Fruit fly (Drosophila melanogaster) whole organism, embryonic: ENCODE data around the gene CG10470.
A peak's percentile ranks its signal among the peaks of the same experiment; 100 is the strongest.

Experiments used
- Atf-2 ChIP-seq: fragments of 200-800 bp; sonication (Bioruptor generic); optimal IDR thresholded peaks from 2 replicates; lab custom pipeline; 2016; ENCODE audit warnings: missing biosample characterization, missing genetic modification characterization
- B-H1 ChIP-seq: fragments of 200-800 bp; sonication (Bioruptor generic); IDR thresholded peaks from 3 replicates; pipeline ENCODE4 v1.3.6; 2022; ENCODE audit warnings: missing biosample characterization, missing genetic modification characterization
- BEAF-32 ChIP-seq: fragments of 200-800 bp; sonication (Bioruptor generic); optimal IDR thresholded peaks from 3 replicates; lab custom pipeline; 2017; ENCODE audit warnings: missing biosample characterization, missing genetic modification characterization, mild to moderate bottlenecking, moderate library complexity, missing genetic modification reagents
- Bteb2 ChIP-seq: fragments of 200-800 bp; sonication (Bioruptor generic); optimal IDR thresholded peaks from 2 replicates; lab custom pipeline; 2016; ENCODE audit warnings: missing biosample characterization, missing genetic modification characterization
- CG10274 ChIP-seq: fragments of 200-800 bp; sonication (Bioruptor generic); optimal IDR thresholded peaks from 3 replicates; lab custom pipeline; 2017; ENCODE audit warnings: missing biosample characterization, mild to moderate bottlenecking, missing genetic modification characterization
- CG10462 ChIP-seq: fragments of 200-800 bp; sonication (Bioruptor generic); optimal IDR thresholded peaks from 2 replicates; lab custom pipeline; 2016; ENCODE audit warnings: missing biosample characterization, missing genetic modification characterization
- CG11696 ChIP-seq: fragments of 200-800 bp; sonication (Bioruptor generic); IDR thresholded peaks from 2 replicates; pipeline ENCODE4 v1.3.6; 2022; ENCODE audit warnings: missing biosample characterization, missing genetic modification characterization
- CG12219 ChIP-seq: fragments of 200-800 bp; sonication (Bioruptor generic); optimal IDR thresholded peaks from 3 replicates; lab custom pipeline; 2018; ENCODE audit warnings: missing biosample characterization, mild to moderate bottlenecking, missing genetic modification characterization
- CG12299 ChIP-seq: fragments of 200-800 bp; sonication (Bioruptor generic); optimal IDR thresholded peaks from 2 replicates; lab custom pipeline; 2018; ENCODE audit warnings: missing biosample characterization, mild to moderate bottlenecking, missing genetic modification characterization
- CG12769 ChIP-seq: fragments of 200-800 bp; sonication (Bioruptor generic); optimal IDR thresholded peaks from 2 replicates; lab custom pipeline; 2019; ENCODE audit warnings: missing biosample characterization, mild to moderate bottlenecking, missing genetic modification characterization, moderate library complexity
- CG13296 ChIP-seq: fragments of 200-800 bp; sonication (Bioruptor generic); optimal IDR thresholded peaks from 3 replicates; lab custom pipeline; 2018; ENCODE audit warnings: missing biosample characterization, mild to moderate bottlenecking, missing genetic modification characterization
- CG14860 ChIP-seq: fragments of 200-800 bp; sonication (Bioruptor generic); IDR thresholded peaks from 3 replicates; pipeline ENCODE4 v1.3.6; 2022; ENCODE audit warnings: missing biosample characterization, missing genetic modification characterization; ENCODE audit not compliant: partially characterized antibody
- CG15073 ChIP-seq: fragments of 200-800 bp; sonication (Bioruptor generic); optimal IDR thresholded peaks from 2 replicates; lab custom pipeline; 2016; ENCODE audit warnings: missing biosample characterization, missing genetic modification characterization
- CG16813 ChIP-seq: fragments of 200-800 bp; sonication (Bioruptor generic); IDR thresholded peaks from 3 replicates; pipeline ENCODE4 v1.3.6; 2022; ENCODE audit warnings: missing biosample characterization, missing genetic modification characterization; ENCODE audit not compliant: partially characterized antibody
- CG18011 ChIP-seq: fragments of 200-800 bp; sonication (Bioruptor generic); optimal IDR thresholded peaks from 2 replicates; lab custom pipeline; 2017; ENCODE audit warnings: missing biosample characterization, missing genetic modification characterization, mild to moderate bottlenecking, moderate library complexity, missing genotype
- CG2202 ChIP-seq: fragments of 200-800 bp; sonication (Bioruptor generic); optimal IDR thresholded peaks from 2 replicates; lab custom pipeline; 2018; ENCODE audit warnings: missing biosample characterization, mild to moderate bottlenecking, missing genetic modification characterization
- CG2875 ChIP-seq: fragments of 200-800 bp; sonication (Bioruptor generic); optimal IDR thresholded peaks from 2 replicates; lab custom pipeline; 2017; ENCODE audit warnings: missing biosample characterization, mild to moderate bottlenecking, missing genetic modification characterization, missing genetic modification reagents
- CG3281 ChIP-seq: fragments of 200-800 bp; sonication (Bioruptor generic); optimal IDR thresholded peaks from 3 replicates; lab custom pipeline; 2017; ENCODE audit warnings: missing biosample characterization, mild to moderate bottlenecking, missing genetic modification characterization
- CG6791 ChIP-seq: fragments of 200-800 bp; sonication (Bioruptor generic); IDR thresholded peaks from 3 replicates; pipeline ENCODE4 v1.3.6; 2022; ENCODE audit warnings: missing biosample characterization, missing genetic modification characterization; ENCODE audit not compliant: partially characterized antibody
- CG7271 ChIP-seq: fragments of 200-800 bp; sonication (Bioruptor generic); optimal IDR thresholded peaks from 2 replicates; lab custom pipeline; 2018; ENCODE audit warnings: missing biosample characterization, mild to moderate bottlenecking, missing genetic modification characterization, moderate library complexity
- Dad ChIP-seq: fragments of 200-800 bp; sonication (Bioruptor generic); optimal IDR thresholded peaks from 3 replicates; lab custom pipeline; 2016; ENCODE audit warnings: missing biosample characterization, missing genetic modification characterization
- Dp ChIP-seq: fragments of 200-800 bp; sonication (Bioruptor generic); optimal IDR thresholded peaks from 2 replicates; lab custom pipeline; 2018; ENCODE audit warnings: missing biosample characterization, mild to moderate bottlenecking, missing genetic modification characterization, moderate library complexity
- Fer3 ChIP-seq: fragments of 200-800 bp; sonication (Bioruptor generic); optimal IDR thresholded peaks from 2 replicates; lab custom pipeline; 2018; ENCODE audit warnings: missing biosample characterization, mild to moderate bottlenecking, missing genetic modification characterization, moderate library complexity
- HLH54F ChIP-seq: fragments of 200-800 bp; sonication (Bioruptor generic); optimal IDR thresholded peaks from 3 replicates; lab custom pipeline; 2016; ENCODE audit warnings: missing biosample characterization, missing genetic modification characterization
- Hey ChIP-seq: fragments of 200-800 bp; sonication (Bioruptor generic); optimal IDR thresholded peaks from 3 replicates; lab custom pipeline; 2018; ENCODE audit warnings: missing biosample characterization, mild to moderate bottlenecking, missing genetic modification characterization
- Meics ChIP-seq: fragments of 200-800 bp; sonication (Bioruptor generic); optimal IDR thresholded peaks from 2 replicates; lab custom pipeline; 2017; ENCODE audit warnings: missing biosample characterization, mild to moderate bottlenecking, missing genetic modification characterization
- Mrtf ChIP-seq: fragments of 200-800 bp; sonication (Bioruptor generic); IDR thresholded peaks from 3 replicates; pipeline ENCODE4 v1.3.6; 2022; ENCODE audit warnings: missing biosample characterization, missing genetic modification characterization
- Myb ChIP-seq: fragments of 200-800 bp; sonication (Bioruptor generic); optimal IDR thresholded peaks from 2 replicates; lab custom pipeline; 2016; ENCODE audit warnings: missing biosample characterization, missing genetic modification characterization
- NK7.1 ChIP-seq: fragments of 200-800 bp; sonication (Bioruptor generic); optimal IDR thresholded peaks from 3 replicates; lab custom pipeline; 2016; ENCODE audit warnings: missing biosample characterization, missing genetic modification characterization
- Oli ChIP-seq: fragments of 200-800 bp; sonication (Bioruptor generic); optimal IDR thresholded peaks from 2 replicates; lab custom pipeline; 2018; ENCODE audit warnings: missing biosample characterization, mild to moderate bottlenecking, missing genetic modification characterization, moderate library complexity
- Pdp1 ChIP-seq, 2 experiments: fragments of 200-800 bp; sonication (Bioruptor generic); optimal IDR thresholded peaks; 3 replicates each; lab custom pipeline; 2016; ENCODE audit warnings: missing biosample characterization in 2 of 2, missing genetic modification characterization in 2 of 2, mild to moderate bottlenecking in 1 of 2, moderate library complexity in 1 of 2
- Taf1 ChIP-seq: fragments of 200-800 bp; sonication (Bioruptor generic); IDR thresholded peaks from 2 replicates; pipeline ENCODE4 v1.3.6; 2022; ENCODE audit warnings: missing biosample characterization, missing genetic modification characterization
- amos ChIP-seq: fragments of 200-800 bp; sonication (Bioruptor generic); IDR thresholded peaks from 2 replicates; pipeline ENCODE4 v1.3.6; 2022; ENCODE audit warnings: missing biosample characterization, missing genetic modification characterization; ENCODE audit not compliant: partially characterized antibody
- en ChIP-seq: fragments of 200-800 bp; sonication (Bioruptor generic); optimal IDR thresholded peaks from 2 replicates; lab custom pipeline; 2016; ENCODE audit warnings: missing biosample characterization, missing genetic modification characterization
- fd102C ChIP-seq: fragments of 200-800 bp; sonication (Bioruptor generic); optimal IDR thresholded peaks from 2 replicates; lab custom pipeline; 2018; ENCODE audit warnings: missing biosample characterization, mild to moderate bottlenecking, missing genetic modification characterization, moderate library complexity
- fru ChIP-seq: fragments of >200 bp; optimal IDR thresholded peaks from 2 replicates; lab custom pipeline; 2017
- ind ChIP-seq: fragments of 200-800 bp; sonication (Bioruptor generic); optimal IDR thresholded peaks from 3 replicates; lab custom pipeline; 2016; ENCODE audit warnings: missing biosample characterization, missing genetic modification characterization
- insv ChIP-seq, 2 experiments: fragments of 200-800 bp; sonication (Bioruptor generic); optimal IDR thresholded peaks; 3 replicates each; lab custom pipeline; 2016 to 2018; ENCODE audit warnings: missing biosample characterization in 2 of 2, missing genetic modification characterization in 2 of 2
- knrl ChIP-seq: fragments of 200-800 bp; sonication (Bioruptor generic); IDR thresholded peaks from 3 replicates; pipeline ENCODE4 v1.3.6; 2022; ENCODE audit warnings: missing biosample characterization, missing genetic modification characterization; ENCODE audit not compliant: partially characterized antibody
- lov ChIP-seq, 2 experiments: fragments of 200-800 bp in 1 of 2; fragments of >200 bp in 1 of 2; sonication (Bioruptor generic) in 1 of 2; IDR thresholded peaks in 1 of 2; optimal IDR thresholded peaks in 1 of 2; 2 replicates in 1 of 2; 3 replicates in 1 of 2; pipeline versions ENCODE4 v1.3.6 to Lab custom; 2017 to 2022; ENCODE audit warnings: missing biosample characterization in 1 of 2, missing genetic modification characterization in 1 of 2
- phol ChIP-seq: fragments of 200-800 bp; sonication (Bioruptor generic); optimal IDR thresholded peaks from 3 replicates; lab custom pipeline; 2018; ENCODE audit warnings: missing biosample characterization, mild to moderate bottlenecking, missing genetic modification characterization, moderate library complexity
- pum ChIP-seq: fragments of 200-800 bp; sonication (Bioruptor generic); optimal IDR thresholded peaks from 2 replicates; lab custom pipeline; 2016; ENCODE audit warnings: missing biosample characterization, missing genetic modification characterization
- stwl ChIP-seq: fragments of 200-800 bp; sonication (Bioruptor generic); optimal IDR thresholded peaks from 3 replicates; lab custom pipeline; 2018; ENCODE audit warnings: missing biosample characterization, mild to moderate bottlenecking, missing genetic modification characterization, moderate library complexity
- sug ChIP-seq: fragments of 200-800 bp; optimal IDR thresholded peaks from 2 replicates; lab custom pipeline; 2019; ENCODE audit warnings: missing biosample characterization, mild to moderate bottlenecking, missing genetic modification characterization, moderate library complexity
- tap ChIP-seq: fragments of 200-800 bp; optimal IDR thresholded peaks from 3 replicates; lab custom pipeline; 2019; ENCODE audit warnings: missing biosample characterization, mild to moderate bottlenecking, missing genetic modification characterization, moderate library complexity
- tgo ChIP-seq: fragments of 200-800 bp; sonication (Bioruptor generic); IDR thresholded peaks from 3 replicates; pipeline ENCODE4 v1.3.6; 2022; ENCODE audit warnings: missing biosample characterization, missing genetic modification characterization
- tin ChIP-seq: fragments of 200-800 bp; sonication (Bioruptor generic); optimal IDR thresholded peaks from 3 replicates; lab custom pipeline; 2016; ENCODE audit warnings: missing biosample characterization, missing genetic modification characterization
- wor ChIP-seq: fragments of 200-800 bp; sonication (Bioruptor generic); IDR thresholded peaks from 2 replicates; pipeline ENCODE4 v1.3.6; 2022; ENCODE audit warnings: missing biosample characterization, missing genetic modification characterization

Gene CG10470

DNA sequence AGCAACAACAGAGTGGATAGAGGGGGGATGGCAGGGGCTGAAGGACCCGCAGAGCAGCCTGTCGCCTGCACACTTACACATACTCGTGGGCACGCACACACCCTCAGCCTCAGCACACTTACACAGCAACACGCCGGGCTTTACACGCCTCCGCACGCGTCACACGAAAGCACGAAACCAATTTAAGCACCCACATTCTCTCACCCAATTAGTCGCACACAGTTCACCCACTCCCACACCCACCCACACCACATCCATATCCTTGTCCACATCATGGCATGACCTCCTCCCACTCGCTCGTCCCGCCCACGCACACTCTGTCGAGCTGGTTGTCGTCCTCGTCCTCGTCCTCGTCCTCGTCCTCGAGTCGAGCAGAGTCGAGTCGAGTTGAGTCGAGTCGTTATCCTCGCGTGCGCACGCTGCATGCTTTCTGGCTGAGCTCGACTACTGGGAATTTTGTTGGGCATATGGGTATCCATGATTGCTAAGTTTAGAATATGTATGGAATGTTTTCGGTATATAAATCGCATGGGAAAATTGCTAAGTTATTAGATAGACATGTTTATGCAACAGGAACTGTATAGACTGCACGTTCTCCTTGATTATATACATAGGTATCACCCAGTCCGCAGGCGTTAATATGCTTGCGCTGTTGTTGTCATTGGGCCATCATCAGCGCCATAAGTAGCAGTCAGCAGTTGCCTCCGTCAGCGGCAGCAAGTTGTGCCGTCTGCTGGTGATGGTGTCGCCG, 36.8 kb upstream of the CG10470 start (continued):
- TF ChIP-seq HLH54F (peak; percentile 79), CG3281 (GFP tag; lab: Kevin White, UChicago) (peak; percentile 79), CG2875 (peak; percentile 42), CG18011 (GFP tag; lab: Kevin White, UChicago) (peak; percentile 3), B-H1 (GFP tag; lab: Robert Waterston, UW) (peak; percentile 78), CG15073 (GFP tag; lab: Kevin White, UChicago) (no peak), Pdp1 (GFP tag; optimal IDR thresholded peaks at IDR 0.05; lab: Kevin White, UChicago) (peak; percentile 77), CG16813 (GFP tag; lab: Robert Waterston, UW) (no peak), fru (lab: Kevin White, UChicago) (no peak), BEAF-32 (GFP tag; lab: Kevin White, UChicago) (no peak), NK7.1 (GFP tag; lab: Kevin White, UChicago) (peak; percentile 56), tin (GFP tag; lab: Kevin White, UChicago) (peak; percentile 69), lov (optimal IDR thresholded peaks at IDR 0.05; lab: Kevin White, UChicago) (no peak), lov (GFP tag; IDR thresholded peaks at IDR 0.05; lab: Robert Waterston, UW) (0 out of 3 replicates have a peak, but pooled peaks have one; percentile 41), phol (tag; lab: Kevin White, UChicago) (peak; percentile 71), Taf1 (GFP tag; lab: Robert Waterston, UW) (peak; percentile 71), CG7271 (no peak), Myb (GFP tag; lab: Kevin White, UChicago) (peak; percentile 69), CG2202 (tag; lab: Kevin White, UChicago) (peak; percentile 5), CG12299 (tag; lab: Kevin White, UChicago) (peak; percentile 67), Bteb2 (GFP tag; lab: Kevin White, UChicago) (peak; percentile 79), Hey (tag; lab: Kevin White, UChicago) (peak; percentile 100), CG14860 (no peak), CG10462 (GFP tag; lab: Kevin White, UChicago) (peak; percentile 3), stwl (tag; lab: Kevin White, UChicago) (no peak), CG12769 (peak; percentile 95), Mrtf (GFP tag; lab: Robert Waterston, UW) (peak; percentile 67), tgo (peak; percentile 88), CG12219 (GFP tag; lab: Kevin White, UChicago) (peak; percentile 80), en (no peak), Atf-2 (GFP tag; lab: Kevin White, UChicago) (peak; percentile 76), Dad (peak; percentile 67), ind (GFP tag; lab: Kevin White, UChicago) (peak; percentile 82), sug (peak; percentile 41), pum (GFP tag; lab: Kevin White, UChicago) (peak; percentile 74), tap (tag; lab: Kevin White, UChicago) (peak; percentile 67), Dp (GFP tag; lab: Kevin White, UChicago) (no peak), Oli (peak; percentile 84), wor (peak; percentile 74), knrl (GFP tag; lab: Robert Waterston, UW) (no peak), CG13296 (peak; percentile 69), CG10274 (GFP tag; lab: Kevin White, UChicago) (peak; percentile 45), Fer3 (tag; lab: Kevin White, UChicago) (peak; percentile 82), Meics (GFP tag; lab: Kevin White, UChicago) (peak; percentile 86), CG6791 (GFP tag; lab: Robert Waterston, UW) (no peak), amos (GFP tag; lab: Robert Waterston, UW) (no peak), insv (GFP tag; optimal IDR thresholded peaks at IDR 0.05; lab: Kevin White, UChicago) (no peak), CG11696 (GFP tag; lab: Robert Waterston, UW) (0 out of 2 replicates have a peak, but pooled peaks have one; percentile 32), fd102C (no peak)
